Fruit fly (Drosophila melanogaster) whole organism, embryonic: ENCODE measurements around the gene CG6168.

Experiments
- CG10267 ChIP-seq: fragments of 200-800 bp; sonication (Bioruptor generic); optimal IDR thresholded peaks from 2 replicates; lab custom pipeline; 2018; ENCODE audit warnings: missing biosample characterization, mild to moderate bottlenecking, missing genetic modification characterization, moderate library complexity
- CG10543 ChIP-seq: fragments of 200-800 bp; sonication (Bioruptor generic); optimal IDR thresholded peaks from 3 replicates; lab custom pipeline; 2017; ENCODE audit warnings: missing biosample characterization, mild to moderate bottlenecking, missing genetic modification characterization, moderate library complexity
- CG11085 ChIP-seq: fragments of 200-800 bp; sonication (Bioruptor generic); IDR thresholded peaks from 2 replicates; pipeline ENCODE4 v1.3.6; 2022; ENCODE audit warnings: missing biosample characterization, missing genetic modification characterization
- CG11093 ChIP-seq: fragments of 200-800 bp; sonication (Bioruptor generic); IDR thresholded peaks from 3 replicates; pipeline ENCODE4 v1.3.6; 2022; ENCODE audit warnings: missing biosample characterization, missing genetic modification characterization
- CG11398 ChIP-seq: fragments of 200-800 bp; sonication (Bioruptor generic); optimal IDR thresholded peaks from 2 replicates; lab custom pipeline; 2016; ENCODE audit warnings: missing biosample characterization, missing genetic modification characterization
- CG11456 ChIP-seq: fragments of 200-800 bp; sonication (Bioruptor generic); IDR thresholded peaks from 3 replicates; pipeline ENCODE4 v1.3.6; 2022; ENCODE audit warnings: missing biosample characterization, missing genetic modification characterization
- CG11560 ChIP-seq: fragments of 200-800 bp; sonication (Bioruptor generic); IDR thresholded peaks from 3 replicates; pipeline ENCODE4 v1.3.6; 2022; ENCODE audit warnings: missing biosample characterization, missing genetic modification characterization
- CG13424 ChIP-seq: fragments of 200-800 bp; sonication (Bioruptor generic); optimal IDR thresholded peaks from 2 replicates; lab custom pipeline; 2019; ENCODE audit warnings: missing biosample characterization, mild to moderate bottlenecking, missing genetic modification characterization, moderate library complexity
- CG14014 ChIP-seq: fragments of 200-800 bp; sonication (Bioruptor generic); IDR thresholded peaks from 2 replicates; pipeline ENCODE4 v1.3.6; 2022; ENCODE audit warnings: missing biosample characterization, missing genetic modification characterization
- CG1529 ChIP-seq: fragments of 200-800 bp; sonication (Bioruptor generic); optimal IDR thresholded peaks from 3 replicates; lab custom pipeline; 2018; ENCODE audit warnings: missing biosample characterization, missing genetic modification characterization
- CG17328 ChIP-seq: fragments of 200-800 bp; sonication (Bioruptor generic); IDR thresholded peaks from 2 replicates; pipeline ENCODE4 v1.3.6; 2022; ENCODE audit warnings: missing biosample characterization, missing genetic modification characterization
- CG17802 ChIP-seq: fragments of 200-800 bp; sonication (Bioruptor generic); optimal IDR thresholded peaks from 2 replicates; lab custom pipeline; 2018; ENCODE audit warnings: missing biosample characterization, mild to moderate bottlenecking, missing genetic modification characterization, moderate library complexity
- CG30403 ChIP-seq: fragments of 200-800 bp; sonication (Bioruptor generic); optimal IDR thresholded peaks from 3 replicates; lab custom pipeline; 2016; ENCODE audit warnings: missing biosample characterization, missing genetic modification characterization
- CG3163 ChIP-seq: fragments of 200-800 bp; sonication (Bioruptor generic); optimal IDR thresholded peaks from 3 replicates; lab custom pipeline; 2016; ENCODE audit warnings: missing biosample characterization, missing genetic modification characterization
- CG4424 ChIP-seq: fragments of 200-800 bp; sonication (Bioruptor generic); optimal IDR thresholded peaks from 3 replicates; lab custom pipeline; 2016; ENCODE audit warnings: missing biosample characterization, missing genetic modification characterization
- CG6175 ChIP-seq: fragments of 200-800 bp; sonication (Bioruptor generic); IDR thresholded peaks from 3 replicates; pipeline ENCODE4 v1.3.6; 2022; ENCODE audit warnings: missing biosample characterization, missing genetic modification characterization
- CG6683 ChIP-seq: fragments of 200-800 bp; sonication (Bioruptor generic); optimal IDR thresholded peaks from 2 replicates; lab custom pipeline; 2017; ENCODE audit warnings: missing biosample characterization, mild to moderate bottlenecking, missing genetic modification characterization, missing genetic modification reagents
- CG6854 ChIP-seq: fragments of 200-800 bp; sonication (Bioruptor generic); optimal IDR thresholded peaks from 3 replicates; lab custom pipeline; 2017; ENCODE audit warnings: missing biosample characterization, mild to moderate bottlenecking, missing genetic modification characterization
- CG8290 ChIP-seq, 3 experiments: fragments of 200-800 bp; sonication (Bioruptor generic); optimal IDR thresholded peaks; 2 replicates each; lab custom pipeline; 2016 to 2019; ENCODE audit warnings: missing biosample characterization in 3 of 3, missing genetic modification characterization in 3 of 3, mild to moderate bottlenecking in 2 of 3, moderate library complexity in 1 of 3
- CG8765 ChIP-seq: fragments of 200-800 bp; sonication (Bioruptor generic); IDR thresholded peaks from 2 replicates; pipeline ENCODE4 v1.3.6; 2022; ENCODE audit warnings: missing biosample characterization, missing genetic modification characterization
- CG9215 ChIP-seq: fragments of 200-800 bp; sonication (Bioruptor generic); IDR thresholded peaks from 2 replicates; pipeline ENCODE4 v1.3.6; 2022; ENCODE audit warnings: missing biosample characterization, missing genetic modification characterization
- CTCF ChIP-seq: fragments of 200-800 bp; sonication (Bioruptor generic); optimal IDR thresholded peaks from 2 replicates; lab custom pipeline; 2017; ENCODE audit warnings: missing biosample characterization, mild to moderate bottlenecking, missing genetic modification characterization, moderate library complexity
- D19A ChIP-seq: fragments of 200-800 bp; optimal IDR thresholded peaks from 3 replicates; lab custom pipeline; 2019; ENCODE audit warnings: missing biosample characterization, mild to moderate bottlenecking, missing genetic modification characterization, moderate library complexity
- E2f2 ChIP-seq: fragments of 200-800 bp; sonication (Bioruptor generic); IDR thresholded peaks from 2 replicates; pipeline ENCODE4 v1.3.6; 2022; ENCODE audit warnings: missing biosample characterization, missing genetic modification characterization
- Ets97D ChIP-seq: fragments of 200-800 bp; sonication (Bioruptor generic); optimal IDR thresholded peaks from 3 replicates; lab custom pipeline; 2016; ENCODE audit warnings: missing biosample characterization, missing genetic modification characterization
- Med ChIP-seq: fragments of 200-800 bp; sonication (Bioruptor generic); peaks from one replicate; lab custom pipeline; 2016; ENCODE audit warnings: missing biosample characterization, missing genetic modification characterization, mild to moderate bottlenecking, inconsistent platforms, moderate library complexity
- Nf-YC ChIP-seq: fragments of 200-800 bp; optimal IDR thresholded peaks from 3 replicates; lab custom pipeline; 2019; ENCODE audit warnings: missing biosample characterization, mild to moderate bottlenecking, missing genetic modification characterization, moderate library complexity
- Oaz ChIP-seq: fragments of 200-800 bp; sonication (Bioruptor generic); IDR thresholded peaks from 2 replicates; pipeline ENCODE4 v1.3.6; 2022; ENCODE audit warnings: missing biosample characterization, missing genetic modification characterization
- Oli ChIP-seq: fragments of 200-800 bp; sonication (Bioruptor generic); optimal IDR thresholded peaks from 2 replicates; lab custom pipeline; 2018; ENCODE audit warnings: missing biosample characterization, mild to moderate bottlenecking, missing genetic modification characterization, moderate library complexity
- PHDP ChIP-seq: fragments of 200-800 bp; sonication (Bioruptor generic); optimal IDR thresholded peaks from 3 replicates; lab custom pipeline; 2018; ENCODE audit warnings: missing biosample characterization, mild to moderate bottlenecking, missing genetic modification characterization, moderate library complexity
- Sox100B ChIP-seq: fragments of 200-800 bp; sonication (Bioruptor generic); optimal IDR thresholded peaks from 3 replicates; lab custom pipeline; 2018; ENCODE audit warnings: missing biosample characterization, mild to moderate bottlenecking, missing genetic modification characterization
- Ssrp ChIP-seq: fragments of 200-800 bp; sonication (Bioruptor generic); optimal IDR thresholded peaks from 2 replicates; lab custom pipeline; 2018; ENCODE audit warnings: missing biosample characterization, mild to moderate bottlenecking, missing genetic modification characterization, moderate library complexity
- da ChIP-seq: fragments of 200-800 bp; sonication (Bioruptor generic); optimal IDR thresholded peaks from 2 replicates; lab custom pipeline; 2016; ENCODE audit warnings: missing biosample characterization, missing genetic modification characterization
- fd96Cb ChIP-seq: fragments of 200-800 bp; sonication (Bioruptor generic); optimal IDR thresholded peaks from 2 replicates; lab custom pipeline; 2018; ENCODE audit warnings: missing biosample characterization, mild to moderate bottlenecking, missing genetic modification characterization, moderate library complexity
- gem ChIP-seq: fragments of 200-800 bp; sonication (Bioruptor generic); optimal IDR thresholded peaks from 2 replicates; lab custom pipeline; 2019; ENCODE audit warnings: missing biosample characterization, mild to moderate bottlenecking, missing genetic modification characterization, moderate library complexity
- hkb ChIP-seq, 2 experiments: fragments of 200-800 bp in 1 of 2; fragments of >200 bp in 1 of 2; sonication (Bioruptor generic) in 1 of 2; IDR thresholded peaks in 1 of 2; optimal IDR thresholded peaks in 1 of 2; 2 replicates each; pipeline versions ENCODE4 v1.3.6 to Lab custom; 2017 to 2022; ENCODE audit warnings: missing biosample characterization in 1 of 2, missing genetic modification characterization in 1 of 2
- lmd ChIP-seq: fragments of 200-800 bp; sonication (Bioruptor generic); IDR thresholded peaks from 2 replicates; pipeline ENCODE4 v1.3.6; 2022; ENCODE audit warnings: missing biosample characterization, missing genetic modification characterization
- lola ChIP-seq, 3 experiments: fragments of >200 bp in 2 of 3; fragments of 200-800 bp in 1 of 3; sonication (Bioruptor generic) in 1 of 3; optimal IDR thresholded peaks; 2 replicates each; lab custom pipeline; 2017 to 2019; ENCODE audit warnings: missing biosample characterization in 3 of 3, missing genetic modification characterization in 3 of 3, mild to moderate bottlenecking in 1 of 3, moderate library complexity in 1 of 3
- nom ChIP-seq: fragments of 200-800 bp; sonication (Bioruptor generic); optimal IDR thresholded peaks from 2 replicates; lab custom pipeline; 2017; ENCODE audit warnings: missing biosample characterization, missing genetic modification characterization, mild to moderate bottlenecking, moderate library complexity, missing genetic modification reagents
- oc ChIP-seq: fragments of 200-800 bp; sonication (Bioruptor generic); optimal IDR thresholded peaks from 2 replicates; lab custom pipeline; 2018; ENCODE audit warnings: missing biosample characterization, mild to moderate bottlenecking, missing genetic modification characterization, moderate library complexity
- pan ChIP-seq, 4 experiments: fragments of >200 bp in 3 of 4; fragments of 200-800 bp in 1 of 4; sonication (Bioruptor generic) in 1 of 4; optimal IDR thresholded peaks in 3 of 4; IDR thresholded peaks in 1 of 4; 2 replicates each; pipeline versions ENCODE4 v1.3.6 to Lab custom; 2017 to 2022; ENCODE audit warnings: missing biosample characterization in 2 of 4, missing genetic modification characterization in 2 of 4, mixed read lengths in 1 of 4
- pb ChIP-seq: fragments of 200-800 bp; sonication (Bioruptor generic); optimal IDR thresholded peaks from 3 replicates; lab custom pipeline; 2016; ENCODE audit warnings: missing biosample characterization, missing genetic modification characterization
- sisA ChIP-seq: fragments of 200-800 bp; sonication (Bioruptor generic); IDR thresholded peaks from 2 replicates; pipeline ENCODE4 v1.3.6; 2022; ENCODE audit warnings: missing biosample characterization, missing genetic modification characterization
- slp2 ChIP-seq: fragments of 200-800 bp; sonication (Bioruptor generic); optimal IDR thresholded peaks from 2 replicates; lab custom pipeline; 2016; ENCODE audit warnings: missing biosample characterization, missing genetic modification characterization
- tgo ChIP-seq: fragments of 200-800 bp; sonication (Bioruptor generic); IDR thresholded peaks from 3 replicates; pipeline ENCODE4 v1.3.6; 2022; ENCODE audit warnings: missing biosample characterization, missing genetic modification characterization
- vvl ChIP-seq: fragments of 200-800 bp; sonication (Bioruptor generic); IDR thresholded peaks from 2 replicates; pipeline ENCODE4 v1.3.6; 2022; ENCODE audit warnings: missing biosample characterization, missing genetic modification characterization
- wor ChIP-seq: fragments of 200-800 bp; sonication (Bioruptor generic); IDR thresholded peaks from 2 replicates; pipeline ENCODE4 v1.3.6; 2022; ENCODE audit warnings: missing biosample characterization, missing genetic modification characterization
- yki ChIP-seq: fragments of >200 bp; optimal IDR thresholded peaks from 3 replicates; lab custom pipeline; 2018
- zen2 ChIP-seq: fragments of 200-800 bp; sonication (Bioruptor generic); IDR thresholded peaks from 3 replicates; pipeline ENCODE4 v1.3.6; 2022; ENCODE audit warnings: missing biosample characterization, missing genetic modification characterization; ENCODE audit not compliant: partially characterized antibody

Gene CG6168

dm6 chr3L:11328015-11328680 lies 6.6 kb upstream of the CG6168 start (continued):
- TF ChIP-seq fd96Cb (tag; lab: Kevin White, UChicago) (peak; percentile 46), CG11093 (GFP tag; lab: Robert Waterston, UW) (no peak), oc (tag; lab: Kevin White, UChicago) (peak; percentile 12), CG17328 (0 out of 2 replicates have a peak, but pooled peaks have one; percentile 7), CG11085 (GFP tag; lab: Robert Waterston, UW) (no peak), Oaz (GFP tag; lab: Robert Waterston, UW) (no peak), sisA (GFP tag; lab: Robert Waterston, UW) (peak; percentile 53), Ets97D (GFP tag; lab: Kevin White, UChicago) (no peak), zen2 (GFP tag; lab: Robert Waterston, UW) (no peak), slp2 (no peak), gem (peak; percentile 64), CG4424 (GFP tag; lab: Kevin White, UChicago) (peak; percentile 68), vvl (GFP tag; lab: Robert Waterston, UW) (peak; percentile 62), da (no peak), CG11398 (GFP tag; lab: Kevin White, UChicago) (peak; percentile 7), nom (GFP tag; lab: Kevin White, UChicago) (peak; percentile 83), Oli (tag; lab: Kevin White, UChicago) (peak; percentile 2), CG30403 (GFP tag; lab: Kevin White, UChicago) (peak; percentile 24), Med (GFP tag; lab: Kevin White, UChicago) (peak; percentile 81), D19A (peak; percentile 93), CG8765 (GFP tag; lab: Robert Waterston, UW) (no peak), pb (no peak), CG14014 (0 out of 2 replicates have a peak, but pooled peaks have one; percentile 6), CG9215 (GFP tag; lab: Robert Waterston, UW) (peak; percentile 42; the same call in 1 of the 2 replicates), CG10267 (tag; lab: Kevin White, UChicago) (peak; percentile 35), CG6175 (GFP tag; lab: Robert Waterston, UW) (0 out of 3 replicates have a peak, but pooled peaks have one; percentile 40), pan (optimal IDR thresholded peaks at IDR 0.05; lab: Kevin White, UChicago) (no peak), pan (GFP tag; optimal IDR thresholded peaks at IDR 0.05 in 1 of 2, IDR thresholded peaks at IDR 0.05 in 1 of 2) (peak in 1 of 2 experiments; percentile 8), CG10543 (GFP tag; lab: Kevin White, UChicago) (peak; percentile 68), CG13424 (tag; lab: Kevin White, UChicago) (peak; percentile 47), wor (no peak), CG11456 (GFP tag; lab: Robert Waterston, UW) (no peak), CG11560 (tag; lab: Robert Waterston, UW) (peak; percentile 29; the same call in 1 of the 3 replicates), CG6854 (GFP tag; lab: Kevin White, UChicago) (no peak), PHDP (tag; lab: Kevin White, UChicago) (peak; percentile 22), CG1529 (GFP tag; lab: Kevin White, UChicago) (no peak), CG3163 (GFP tag; lab: Kevin White, UChicago) (no peak), Sox100B (peak; percentile 65), CG8290 (GFP tag; optimal IDR thresholded peaks at IDR 0.05; lab: Kevin White, UChicago) (no peak), CG8290 (tag; optimal IDR thresholded peaks at IDR 0.05; lab: Kevin White, UChicago) (peak in 1 of 2 experiments; percentile 67), CTCF (GFP tag; lab: Kevin White, UChicago) (no peak), CG6683 (GFP tag; lab: Kevin White, UChicago) (no peak), E2f2 (no peak), Nf-YC (tag; lab: Kevin White, UChicago) (peak; percentile 4), lola (GFP tag; optimal IDR thresholded peaks at IDR 0.05; lab: Kevin White, UChicago) (peak in 1 of 3 experiments; percentile 36), Ssrp (peak; percentile 23), tgo (GFP tag; lab: Robert Waterston, UW) (peak; percentile 55; the same call in 2 of the 3 replicates), CG17802 (tag; lab: Kevin White, UChicago) (peak; percentile 2), yki (lab: Kevin White, UChicago) (no peak), hkb (optimal IDR thresholded peaks at IDR 0.05; lab: Kevin White, UChicago) (no peak), hkb (GFP tag; IDR thresholded peaks at IDR 0.05; lab: Robert Waterston, UW) (no peak), lmd (GFP tag; lab: Robert Waterston, UW) (peak; percentile 52)
